Fruit fly (Drosophila melanogaster) whole organism, embryonic: ENCODE measurements around the gene CG43439.

Experiments used
- Awh ChIP-seq: fragments of 200-800 bp; sonication (Bioruptor generic); IDR thresholded peaks from 2 replicates; pipeline ENCODE4, ENCODE4 v1.3.6; 2022; ENCODE audit warnings: missing biosample characterization, missing genetic modification characterization
- B-H1 ChIP-seq: fragments of 200-800 bp; sonication (Bioruptor generic); IDR thresholded peaks from 3 replicates; pipeline ENCODE4 v1.3.6; 2022; ENCODE audit warnings: missing biosample characterization, missing genetic modification characterization
- Bteb2 ChIP-seq: fragments of 200-800 bp; sonication (Bioruptor generic); optimal IDR thresholded peaks from 2 replicates; lab custom pipeline; 2016; ENCODE audit warnings: missing biosample characterization, missing genetic modification characterization
- CG10366 ChIP-seq: fragments of 200-800 bp; sonication (Bioruptor generic); IDR thresholded peaks from 2 replicates; pipeline ENCODE4 v1.3.6; 2022; ENCODE audit warnings: missing biosample characterization, missing genetic modification characterization
- CG10654 ChIP-seq: fragments of 200-800 bp; sonication (Bioruptor generic); optimal IDR thresholded peaks from 2 replicates; lab custom pipeline; 2016; ENCODE audit warnings: missing biosample characterization, missing genetic modification characterization
- CG11247 ChIP-seq: fragments of 200-800 bp; sonication (Bioruptor generic); IDR thresholded peaks from 2 replicates; pipeline ENCODE4 v1.3.6; 2022; ENCODE audit warnings: missing biosample characterization, missing genetic modification characterization
- CG11456 ChIP-seq: fragments of 200-800 bp; sonication (Bioruptor generic); IDR thresholded peaks from 3 replicates; pipeline ENCODE4 v1.3.6; 2022; ENCODE audit warnings: missing biosample characterization, missing genetic modification characterization
- CG11504 ChIP-seq: fragments of 200-800 bp; sonication (Bioruptor generic); optimal IDR thresholded peaks from 3 replicates; lab custom pipeline; 2019; ENCODE audit warnings: missing biosample characterization, mild to moderate bottlenecking, missing genetic modification characterization, moderate library complexity
- CG14050 ChIP-seq: fragments of 200-800 bp; sonication (Bioruptor generic); IDR thresholded peaks from 3 replicates; pipeline ENCODE4 v1.3.6; 2022; ENCODE audit warnings: missing biosample characterization, missing genetic modification characterization
- CG16779 ChIP-seq: fragments of 200-800 bp; sonication (Bioruptor generic); IDR thresholded peaks from 2 replicates; pipeline ENCODE4 v1.3.6; 2022; ENCODE audit warnings: missing biosample characterization, missing genetic modification characterization
- CG17359 ChIP-seq: fragments of 200-800 bp; sonication (Bioruptor generic); optimal IDR thresholded peaks from 3 replicates; lab custom pipeline; 2018; ENCODE audit warnings: missing biosample characterization, mild to moderate bottlenecking, missing genetic modification characterization, moderate library complexity
- CG17385 ChIP-seq: fragments of 200-800 bp; sonication (Bioruptor generic); optimal IDR thresholded peaks from 3 replicates; lab custom pipeline; 2018; ENCODE audit warnings: missing biosample characterization, mild to moderate bottlenecking, missing genetic modification characterization
- CG17568 ChIP-seq: fragments of 200-800 bp; sonication (Bioruptor generic); optimal IDR thresholded peaks from 2 replicates; lab custom pipeline; 2018; ENCODE audit warnings: missing biosample characterization, mild to moderate bottlenecking, missing genetic modification characterization, moderate library complexity
- CG17612 ChIP-seq: fragments of 200-800 bp; sonication (Bioruptor generic); IDR thresholded peaks from 2 replicates; pipeline ENCODE4 v1.3.6; 2022; ENCODE audit warnings: missing biosample characterization, missing genetic modification characterization
- CG2120 ChIP-seq: fragments of 200-800 bp; sonication (Bioruptor generic); optimal IDR thresholded peaks from 3 replicates; lab custom pipeline; 2016; ENCODE audit warnings: missing biosample characterization, missing genetic modification characterization
- CG2678 ChIP-seq: fragments of 200-800 bp; sonication (Bioruptor generic); optimal IDR thresholded peaks from 3 replicates; lab custom pipeline; 2019; ENCODE audit warnings: missing biosample characterization, mild to moderate bottlenecking, missing genetic modification characterization, moderate library complexity
- CG32767 ChIP-seq: fragments of 200-800 bp; sonication (Bioruptor generic); IDR thresholded peaks from 2 replicates; pipeline ENCODE4 v1.3.6; 2022; ENCODE audit warnings: missing biosample characterization, missing genetic modification characterization
- CG32772 ChIP-seq: fragments of 200-800 bp; sonication (Bioruptor generic); IDR thresholded peaks from 2 replicates; pipeline ENCODE4 v1.3.6; 2022; ENCODE audit warnings: missing biosample characterization, missing genetic modification characterization
- CG5953 ChIP-seq: fragments of 200-800 bp; sonication (Bioruptor generic); IDR thresholded peaks from 2 replicates; pipeline ENCODE4 v1.3.6; 2022; ENCODE audit warnings: missing biosample characterization, missing genetic modification characterization
- CoRest ChIP-seq: fragments of 200-800 bp; sonication (Bioruptor generic); optimal IDR thresholded peaks from 3 replicates; lab custom pipeline; 2018; ENCODE audit warnings: missing biosample characterization, mild to moderate bottlenecking, missing genetic modification characterization, moderate library complexity
- Deaf1 ChIP-seq: fragments of 200-800 bp; optimal IDR thresholded peaks from 3 replicates; lab custom pipeline; 2019; ENCODE audit warnings: missing biosample characterization, mild to moderate bottlenecking, missing genetic modification characterization, moderate library complexity
- E2f2 ChIP-seq: fragments of 200-800 bp; sonication (Bioruptor generic); IDR thresholded peaks from 2 replicates; pipeline ENCODE4 v1.3.6; 2022; ENCODE audit warnings: missing biosample characterization, missing genetic modification characterization
- Gug ChIP-seq: fragments of 200-800 bp; sonication (Bioruptor generic); IDR thresholded peaks from 4 replicates; pipeline ENCODE4 v1.3.6; 2022; ENCODE audit warnings: missing biosample characterization, missing genetic modification characterization
- Hr3 ChIP-seq: fragments of 200-800 bp; sonication (Bioruptor generic); optimal IDR thresholded peaks from 3 replicates; lab custom pipeline; 2016; ENCODE audit warnings: missing biosample characterization, missing genetic modification characterization
- Hr51 ChIP-seq, 2 experiments: fragments of 200-800 bp; sonication (Bioruptor generic); optimal IDR thresholded peaks; 2 replicates in 1 of 2; 3 replicates in 1 of 2; lab custom pipeline; 2016 to 2018; ENCODE audit warnings: missing biosample characterization in 2 of 2, missing genetic modification characterization in 2 of 2, mild to moderate bottlenecking in 1 of 2, moderate library complexity in 1 of 2
- Jarid2 ChIP-seq: fragments of 200-800 bp; sonication (Bioruptor generic); optimal IDR thresholded peaks from 3 replicates; lab custom pipeline; 2017; ENCODE audit warnings: mild to moderate bottlenecking, missing biosample characterization, missing genetic modification reagents, missing genetic modification characterization
- NfI ChIP-seq: fragments of 200-800 bp; sonication (Bioruptor generic); optimal IDR thresholded peaks from 3 replicates; lab custom pipeline; 2018; ENCODE audit warnings: missing biosample characterization, mild to moderate bottlenecking, missing genetic modification characterization, moderate library complexity
- Oaz ChIP-seq: fragments of 200-800 bp; sonication (Bioruptor generic); IDR thresholded peaks from 2 replicates; pipeline ENCODE4 v1.3.6; 2022; ENCODE audit warnings: missing biosample characterization, missing genetic modification characterization
- Rfx ChIP-seq: fragments of 200-800 bp; sonication (Bioruptor generic); IDR thresholded peaks from 2 replicates; pipeline ENCODE4 v1.3.6; 2022; ENCODE audit warnings: missing biosample characterization, missing genetic modification characterization
- Trl ChIP-seq, 3 experiments: fragments of >200 bp in 2 of 3; fragments of 200-800 bp in 1 of 3; sonication (Bioruptor generic) in 1 of 3; optimal IDR thresholded peaks; 2 replicates in 1 of 3; 3 replicates in 2 of 3; lab custom pipeline; 2016 to 2017; ENCODE audit warnings: missing biosample characterization in 1 of 3, missing genetic modification characterization in 1 of 3
- Xrp1 ChIP-seq: fragments of 200-800 bp; sonication (Bioruptor generic); IDR thresholded peaks from 2 replicates; pipeline ENCODE4 v1.3.6; 2022; ENCODE audit warnings: missing biosample characterization, missing genetic modification characterization
- al ChIP-seq: fragments of 200-800 bp; sonication (Bioruptor generic); IDR thresholded peaks from 2 replicates; pipeline ENCODE4 v1.3.6; 2022; ENCODE audit warnings: missing biosample characterization, missing genetic modification characterization
- ara ChIP-seq: fragments of 200-800 bp; sonication (Bioruptor generic); IDR thresholded peaks from 2 replicates; pipeline ENCODE4 v1.3.6; 2022; ENCODE audit warnings: missing biosample characterization, missing genetic modification characterization
- bbx ChIP-seq: fragments of 200-800 bp; sonication (Bioruptor generic); IDR thresholded peaks from 2 replicates; pipeline ENCODE4 v1.3.6; 2022; ENCODE audit warnings: missing biosample characterization, missing genetic modification characterization; ENCODE audit not compliant: partially characterized antibody
- bsh ChIP-seq, 2 experiments: fragments of 200-800 bp; sonication (Bioruptor generic); optimal IDR thresholded peaks; 2 replicates each; lab custom pipeline; 2017 to 2018; ENCODE audit warnings: mild to moderate bottlenecking in 2 of 2, missing biosample characterization in 2 of 2, missing genetic modification characterization in 2 of 2, moderate library complexity in 1 of 2
- cas ChIP-seq: fragments of 200-800 bp; sonication (Bioruptor generic); IDR thresholded peaks from 2 replicates; pipeline ENCODE4 v1.3.6; 2022; ENCODE audit warnings: missing biosample characterization, missing genetic modification characterization
- dpn ChIP-seq, 2 experiments: fragments of 200-800 bp; sonication (Bioruptor generic); optimal IDR thresholded peaks; 3 replicates each; lab custom pipeline; 2016; ENCODE audit warnings: missing biosample characterization in 2 of 2, missing genetic modification characterization in 2 of 2
- gem ChIP-seq: fragments of 200-800 bp; sonication (Bioruptor generic); optimal IDR thresholded peaks from 2 replicates; lab custom pipeline; 2019; ENCODE audit warnings: missing biosample characterization, mild to moderate bottlenecking, missing genetic modification characterization, moderate library complexity
- inv ChIP-seq: fragments of 200-800 bp; sonication (Bioruptor generic); IDR thresholded peaks from 2 replicates; pipeline ENCODE4 v1.3.6; 2022; ENCODE audit warnings: missing biosample characterization, missing genetic modification characterization; ENCODE audit not compliant: partially characterized antibody
- onecut ChIP-seq: fragments of 200-800 bp; sonication (Bioruptor generic); IDR thresholded peaks from 2 replicates; pipeline ENCODE4 v1.3.6; 2022; ENCODE audit warnings: missing biosample characterization, missing genetic modification characterization
- pan ChIP-seq, 4 experiments: fragments of >200 bp in 3 of 4; fragments of 200-800 bp in 1 of 4; sonication (Bioruptor generic) in 1 of 4; optimal IDR thresholded peaks in 3 of 4; IDR thresholded peaks in 1 of 4; 2 replicates each; pipeline versions ENCODE4 v1.3.6 to Lab custom; 2017 to 2022; ENCODE audit warnings: missing biosample characterization in 2 of 4, missing genetic modification characterization in 2 of 4, mixed read lengths in 1 of 4
- pho ChIP-seq: fragments of 200-800 bp; sonication (Bioruptor generic); optimal IDR thresholded peaks from 2 replicates; lab custom pipeline; 2016; ENCODE audit warnings: missing biosample characterization, missing genetic modification characterization
- prd ChIP-seq, 3 experiments: fragments of >200 bp in 2 of 3; fragments of 200-800 bp in 1 of 3; sonication (Bioruptor generic) in 1 of 3; optimal IDR thresholded peaks in 2 of 3; IDR thresholded peaks in 1 of 3; 2 replicates in 2 of 3; 3 replicates in 1 of 3; pipeline versions ENCODE4 v1.3.6 to Lab custom; 2017 to 2022; ENCODE audit warnings: missing biosample characterization in 1 of 3, missing genetic modification characterization in 1 of 3
- slbo ChIP-seq: fragments of 200-800 bp; sonication (Bioruptor generic); IDR thresholded peaks from 2 replicates; pipeline ENCODE4 v1.3.6; 2022; ENCODE audit warnings: missing biosample characterization, missing genetic modification characterization
- ssp ChIP-seq: fragments of 200-800 bp; sonication (Bioruptor generic); IDR thresholded peaks from 2 replicates; pipeline ENCODE4 v1.3.6; 2022; ENCODE audit warnings: missing biosample characterization, missing genetic modification characterization
- zen2 ChIP-seq: fragments of 200-800 bp; sonication (Bioruptor generic); IDR thresholded peaks from 3 replicates; pipeline ENCODE4 v1.3.6; 2022; ENCODE audit warnings: missing biosample characterization, missing genetic modification characterization; ENCODE audit not compliant: partially characterized antibody

CG43439 gene

DNA sequence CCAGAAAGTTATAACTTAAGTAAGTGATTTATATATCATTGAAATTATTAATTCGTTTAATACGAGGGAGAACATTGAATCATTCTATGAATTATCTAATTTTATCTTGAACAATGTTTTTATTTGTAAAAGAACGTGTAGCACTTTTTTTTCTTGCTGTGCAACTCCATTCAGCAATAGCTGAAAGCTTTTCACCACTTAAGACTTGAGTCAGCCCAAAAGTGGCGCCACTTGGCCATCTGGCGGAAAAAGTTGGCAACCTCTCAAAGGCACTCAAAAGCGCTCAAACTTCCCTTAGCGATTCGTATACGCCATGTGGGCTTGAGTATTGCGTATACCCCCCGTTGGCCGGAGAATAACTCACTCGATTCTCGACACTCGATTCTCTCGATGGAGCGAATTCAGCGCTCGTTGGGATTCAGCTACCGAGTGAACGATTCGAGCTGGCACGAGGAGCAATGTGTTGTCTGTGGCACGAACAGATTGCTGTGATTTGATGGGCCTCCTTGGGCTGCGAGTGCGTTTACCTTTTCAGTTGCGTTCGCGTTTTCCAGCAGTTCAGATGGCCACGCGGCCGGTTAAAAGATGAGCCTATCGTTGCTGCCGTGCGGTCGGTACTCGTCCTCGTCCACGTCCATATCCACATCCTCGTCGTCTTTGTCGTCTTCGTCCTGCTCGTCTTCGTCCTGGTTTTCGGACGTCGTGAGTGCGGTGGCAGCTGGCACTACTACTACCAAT lies 29.4 kb upstream of the CG43439 start (continued):
- peak; percentile 25; the same call in 1 of the 2 replicates for TF ChIP-seq Oaz (GFP tag; lab: Robert Waterston, UW)
- peak; percentile 27 for TF ChIP-seq CG17359
- TF ChIP-seq Gug, result peak; percentile 9; the same call in 1 of the 4 replicates
- peak; percentile 59 for TF ChIP-seq CG10366
- TF ChIP-seq CG17385, result peak; percentile 37
- TF ChIP-seq Awh (GFP tag; lab: Robert Waterston, UW), result peak; percentile 39; the same call in 1 of the 2 replicates
- 0 out of 2 replicates have a peak, but pooled peaks have one; percentile 11 for TF ChIP-seq ssp (GFP tag; lab: Robert Waterston, UW)
- peak; percentile 49; the same call in 1 of the 2 replicates for TF ChIP-seq bbx (GFP tag; lab: Robert Waterston, UW)
- TF ChIP-seq CG2120 (GFP tag; lab: Kevin White, UChicago), result peak; percentile 64
- peak; percentile 27 for TF ChIP-seq Hr3 (GFP tag; lab: Kevin White, UChicago)
- TF ChIP-seq CG17612, result no peak
- TF ChIP-seq Trl (optimal IDR thresholded peaks at IDR 0.05; lab: Kevin White, UChicago), result peak; percentile 12 to 54
- no peak for TF ChIP-seq Trl (GFP tag; optimal IDR thresholded peaks at IDR 0.05; lab: Kevin White, UChicago)
- no peak for TF ChIP-seq CG10654
- TF ChIP-seq Jarid2 (GFP tag; lab: Kevin White, UChicago), result peak; percentile 61
- peak; percentile 75 for TF ChIP-seq slbo (GFP tag; lab: Robert Waterston, UW)
- TF ChIP-seq CG11247 (GFP tag; lab: Robert Waterston, UW), result peak; percentile 28; the same call in 1 of the 2 replicates
- peak; percentile 18; the same call in 1 of the 2 replicates for TF ChIP-seq inv (GFP tag; lab: Robert Waterston, UW)
- TF ChIP-seq CG32767, result peak; percentile 40
- TF ChIP-seq bsh (GFP tag; optimal IDR thresholded peaks at IDR 0.05; lab: Kevin White, UChicago), result peak in 1 of 2 experiments; percentile 21
- peak; percentile 37; the same call in 1 of the 2 replicates for TF ChIP-seq E2f2
- TF ChIP-seq Xrp1 (GFP tag; lab: Robert Waterston, UW), result peak; percentile 29; the same call in 1 of the 2 replicates
- peak; percentile 44; the same call in 1 of the 3 replicates for TF ChIP-seq B-H1 (GFP tag; lab: Robert Waterston, UW)
- peak; percentile 8 for TF ChIP-seq CG17568 (GFP tag; lab: Kevin White, UChicago)
- TF ChIP-seq onecut (GFP tag; lab: Robert Waterston, UW), result 0 out of 2 replicates have a peak, but pooled peaks have one; percentile 55
- peak; percentile 32; the same call in 1 of the 2 replicates for TF ChIP-seq cas (GFP tag; lab: Robert Waterston, UW)
- no peak for TF ChIP-seq prd (optimal IDR thresholded peaks at IDR 0.05; lab: Kevin White, UChicago)
- TF ChIP-seq prd (GFP tag; IDR thresholded peaks at IDR 0.05; lab: Robert Waterston, UW), result peak; percentile 55
- TF ChIP-seq CG11504 (tag; lab: Kevin White, UChicago), result peak; percentile 18
- peak in 1 of 2 experiments; percentile 60 for TF ChIP-seq Hr51 (GFP tag; optimal IDR thresholded peaks at IDR 0.05; lab: Kevin White, UChicago)
- TF ChIP-seq CG32772 (GFP tag; lab: Robert Waterston, UW), result peak; percentile 38; the same call in 1 of the 2 replicates
- TF ChIP-seq CG11456, result peak; percentile 81
- peak; percentile 52; the same call in 2 of the 3 replicates for TF ChIP-seq zen2 (GFP tag; lab: Robert Waterston, UW)
- peak; percentile 42 for TF ChIP-seq gem
- TF ChIP-seq CG14050 (GFP tag; lab: Robert Waterston, UW), result peak; percentile 61
- no peak for TF ChIP-seq pan (optimal IDR thresholded peaks at IDR 0.05; lab: Kevin White, UChicago)
- TF ChIP-seq pan (GFP tag; optimal IDR thresholded peaks at IDR 0.05 in 1 of 2, IDR thresholded peaks at IDR 0.05 in 1 of 2), result peak in 1 of 2 experiments; percentile 52
- TF ChIP-seq Deaf1 (tag; lab: Kevin White, UChicago), result peak; percentile 96
- TF ChIP-seq Rfx (GFP tag; lab: Robert Waterston, UW), result peak; percentile 75
- 0 out of 2 replicates have a peak, but pooled peaks have one; percentile 48 for TF ChIP-seq CG5953
- peak; percentile 10 for TF ChIP-seq CoRest (tag; lab: Kevin White, UChicago)
- TF ChIP-seq CG2678 (tag; lab: Kevin White, UChicago), result peak; percentile 16
- TF ChIP-seq al, result peak; percentile 51; the same call in 1 of the 2 replicates
- peak; percentile 33; the same call in 1 of the 2 replicates for TF ChIP-seq ara (GFP tag; lab: Robert Waterston, UW)
- peak in 1 of 2 experiments; percentile 58 for TF ChIP-seq dpn (GFP tag; optimal IDR thresholded peaks at IDR 0.05; lab: Kevin White, UChicago)
- TF ChIP-seq pho (GFP tag; lab: Kevin White, UChicago), result no peak
- TF ChIP-seq CG16779, result 0 out of 2 replicates have a peak, but pooled peaks have one; percentile 24
- TF ChIP-seq NfI, result peak; percentile 44
- peak; percentile 20 for TF ChIP-seq Bteb2 (GFP tag; lab: Kevin White, UChicago)
